Worm (Caenorhabditis elegans) whole organism, L4/young adult: ENCODE data around the gene ctsa-4.2.

ENCODE experiments used
- W03F9.2 ChIP-seq: fragments of 150-350 bp; optimal IDR thresholded peaks from 2 replicates; lab custom pipeline; 2014; ENCODE audit warnings: missing biosample characterization, missing genetic modification characterization
- dao-5 ChIP-seq: sonication (generic microtip); optimal IDR thresholded peaks from 2 replicates; lab custom pipeline; 2016; ENCODE audit warnings: missing genotype, missing genetic modification characterization, moderate library complexity, missing compliant biosample characterization
- him-1 ChIP-seq: sonication (generic microtip); optimal IDR thresholded peaks from 2 replicates; lab custom pipeline; 2016; ENCODE audit warnings: missing genotype, missing genetic modification reagents, missing genetic modification characterization, missing compliant biosample characterization

ce11 chrIII:6605442-6605992, 6.8 kb upstream of the ctsa-4.2 start:
- TF ChIP-seq him-1 (tag; lab: Kevin White, UChicago): no peak
- TF ChIP-seq W03F9.2 (tag; lab: Kevin White, UChicago): no peak
- TF ChIP-seq dao-5: no peak
